Worm (Caenorhabditis elegans) whole organism, L4 larva: ENCODE data around the gene grl-27.
"Not testable (repeated sequence)": the region's sequence is repeated elsewhere in the genome, so short reads cannot be mapped to it uniquely, and the experiment has no call there.

Experiments
- Y105C5A.15 ChIP-seq: fragments of 200-800 bp; sonication (Bioruptor generic); IDR thresholded peaks from 2 replicates; pipeline ENCODE4 v1.3.6; 2022; ENCODE audit warnings: missing genetic modification characterization, missing compliant biosample characterization
- aly-2 ChIP-seq: sonication (generic microtip); optimal IDR thresholded peaks from 2 replicates; lab custom pipeline; 2018; ENCODE audit warnings: missing biosample characterization, missing genetic modification characterization
- ceh-28 ChIP-seq: fragments of 150-350 bp; optimal IDR thresholded peaks from 2 replicates; lab custom pipeline; 2014; ENCODE audit warnings: missing biosample characterization, missing genetic modification reagents, missing genetic modification characterization
- ceh-32 ChIP-seq: sonication (generic microtip); optimal IDR thresholded peaks from 2 replicates; lab custom pipeline; 2016; ENCODE audit warnings: mild to moderate bottlenecking, missing genetic modification characterization, missing compliant biosample characterization; ENCODE audit not compliant: poor library complexity
- ceh-44 ChIP-seq: fragments of 200-800 bp; sonication (Bioruptor generic); IDR thresholded peaks from 2 replicates; pipeline ENCODE4 v1.3.6; 2022; ENCODE audit warnings: missing genetic modification reagents, missing genetic modification characterization, missing compliant biosample characterization
- daf-8 ChIP-seq: fragments of 200-800 bp; sonication (Bioruptor generic); IDR thresholded peaks from 2 replicates; pipeline ENCODE4 v1.3.6; 2022; ENCODE audit warnings: missing genetic modification characterization, missing compliant biosample characterization
- dmd-6 ChIP-seq: fragments of 200-800 bp; sonication (Bioruptor generic); IDR thresholded peaks from 2 replicates; pipeline ENCODE4 v1.3.6; 2022; ENCODE audit warnings: missing genetic modification reagents, missing genetic modification characterization, missing compliant biosample characterization
- dmd-8 ChIP-seq: fragments of 200-800 bp; sonication (Bioruptor generic); IDR thresholded peaks from 2 replicates; pipeline ENCODE4 v1.3.6; 2022; ENCODE audit warnings: missing genetic modification characterization, missing compliant biosample characterization
- duxl-1 ChIP-seq: sonication (generic microtip); optimal IDR thresholded peaks from 2 replicates; lab custom pipeline; 2016; ENCODE audit warnings: mild to moderate bottlenecking, missing genetic modification characterization, moderate library complexity, missing compliant biosample characterization; ENCODE audit not compliant: poor library complexity
- egl-43 ChIP-seq: fragments of 200-800 bp; sonication (Bioruptor generic); IDR thresholded peaks from 2 replicates; pipeline ENCODE4 v1.3.6; 2022; ENCODE audit warnings: missing genetic modification reagents, missing genetic modification characterization, missing compliant biosample characterization
- hif-1 ChIP-seq, 2 experiments: sonication (generic microtip); optimal IDR thresholded peaks; 2 replicates each; lab custom pipeline; 2016 to 2017; ENCODE audit warnings: missing compliant biosample characterization in 2 of 2, missing genetic modification characterization in 2 of 2, missing genetic modification reagents in 2 of 2, missing genotype in 2 of 2, mild to moderate bottlenecking in 1 of 2
- hlh-11 ChIP-seq: fragments of 200-800 bp; sonication (Bioruptor generic); optimal IDR thresholded peaks from 2 replicates; lab custom pipeline; 2018; ENCODE audit warnings: mild to moderate bottlenecking, missing genetic modification characterization, missing compliant biosample characterization
- lim-7 ChIP-seq: fragments of 200-800 bp; sonication (Bioruptor generic); IDR thresholded peaks from 2 replicates; pipeline ENCODE4 v1.3.6; 2022; ENCODE audit warnings: missing genetic modification characterization, missing compliant biosample characterization
- lin-1 ChIP-seq: fragments of 200-800 bp; sonication (Bioruptor generic); IDR thresholded peaks from 2 replicates; pipeline ENCODE4 v1.3.6; 2022; ENCODE audit warnings: missing genetic modification reagents, missing genetic modification characterization, missing compliant biosample characterization
- lin-15B ChIP-seq: fragments of 150-350 bp; sonication (generic microtip); optimal IDR thresholded peaks from 3 replicates; lab custom pipeline; 2014; ENCODE audit warnings: missing biosample characterization, missing genetic modification characterization
- lin-38 ChIP-seq: fragments of 200-800 bp; sonication (Bioruptor generic); IDR thresholded peaks from 2 replicates; pipeline ENCODE4 v1.3.6; 2022; ENCODE audit warnings: missing genetic modification reagents, missing genetic modification characterization, missing compliant biosample characterization
- madf-9 ChIP-seq: fragments of 200-800 bp; sonication (Bioruptor generic); conservative IDR thresholded peaks from 2 replicates; pipeline ENCODE4 v1.3.6; 2022; ENCODE audit warnings: missing genetic modification reagents, missing genetic modification characterization, missing compliant biosample characterization
- nhr-11 ChIP-seq: fragments of 150-350 bp; optimal IDR thresholded peaks from 2 replicates; lab custom pipeline; 2014; ENCODE audit warnings: missing biosample characterization, missing genetic modification characterization
- nhr-25 ChIP-seq: sonication (generic microtip); optimal IDR thresholded peaks from 2 replicates; lab custom pipeline; 2017; ENCODE audit warnings: missing genetic modification characterization, mild to moderate bottlenecking, missing compliant biosample characterization, antibody characterized with exemption, moderate library complexity, borderline replicate concordance; ENCODE audit not compliant: insufficient read depth
- nhr-28 ChIP-seq: fragments of 150-350 bp; optimal IDR thresholded peaks from 2 replicates; lab custom pipeline; 2014; ENCODE audit warnings: missing biosample characterization, missing genetic modification characterization
- nhr-41 ChIP-seq: fragments of 200-800 bp; sonication (Bioruptor generic); IDR thresholded peaks from 2 replicates; pipeline ENCODE4 v1.3.6; 2022; ENCODE audit warnings: missing genetic modification reagents, missing genetic modification characterization, missing compliant biosample characterization
- nhr-6 ChIP-seq: fragments of 150-350 bp; optimal IDR thresholded peaks from 2 replicates; lab custom pipeline; 2014; ENCODE audit warnings: missing biosample characterization, missing genetic modification characterization
- php-3 ChIP-seq: fragments of 200-800 bp; sonication (Bioruptor generic); IDR thresholded peaks from 2 replicates; pipeline ENCODE4 v1.3.6; 2022; ENCODE audit warnings: missing genetic modification reagents, missing genetic modification characterization, missing compliant biosample characterization
- pqm-1 ChIP-seq: sonication (generic microtip); optimal IDR thresholded peaks from 2 replicates; lab custom pipeline; 2017; ENCODE audit warnings: missing biosample characterization, missing genetic modification characterization
- set-16 ChIP-seq: fragments of 200-800 bp; sonication (Bioruptor generic); IDR thresholded peaks from 2 replicates; pipeline ENCODE4 v1.3.6; 2022; ENCODE audit warnings: missing genetic modification reagents, missing genetic modification characterization, missing compliant biosample characterization
- snpc-4 ChIP-seq: fragments of 150-350 bp; optimal IDR thresholded peaks from 2 replicates; lab custom pipeline; 2014; ENCODE audit warnings: missing biosample characterization, missing genetic modification characterization
- spr-1 ChIP-seq: sonication (generic microtip); optimal IDR thresholded peaks from 2 replicates; lab custom pipeline; 2016; ENCODE audit warnings: mild to moderate bottlenecking, missing genetic modification characterization, missing compliant biosample characterization
- tag-97 ChIP-seq: fragments of 200-800 bp; sonication (Bioruptor generic); IDR thresholded peaks from 2 replicates; pipeline ENCODE4 v1.3.6; 2022; ENCODE audit warnings: missing genetic modification characterization, missing compliant biosample characterization
- unc-130 ChIP-seq: sonication (generic microtip); optimal IDR thresholded peaks from 2 replicates; lab custom pipeline; 2016; ENCODE audit warnings: missing genetic modification reagents, missing genetic modification characterization, missing compliant biosample characterization
- unc-62 ChIP-seq, 3 experiments: fragments of 150-350 bp in 1 of 3; sonication (generic microtip); optimal IDR thresholded peaks in 2 of 3; peaks in 1 of 3; 1 replicate in 1 of 3; 2 replicates in 2 of 3; lab custom pipeline; 2014 to 2017; ENCODE audit warnings: missing biosample characterization in 3 of 3, missing genetic modification characterization in 3 of 3, missing genetic modification reagents in 3 of 3, missing genotype in 1 of 3
- zag-1 ChIP-seq: fragments of 150-350 bp; optimal IDR thresholded peaks from 2 replicates; lab custom pipeline; 2014; ENCODE audit warnings: missing biosample characterization, missing genetic modification characterization
- zip-2 ChIP-seq: fragments of 150-350 bp; optimal IDR thresholded peaks from 2 replicates; lab custom pipeline; 2014; ENCODE audit warnings: missing biosample characterization, missing genetic modification characterization

The grl-27 gene

DNA sequence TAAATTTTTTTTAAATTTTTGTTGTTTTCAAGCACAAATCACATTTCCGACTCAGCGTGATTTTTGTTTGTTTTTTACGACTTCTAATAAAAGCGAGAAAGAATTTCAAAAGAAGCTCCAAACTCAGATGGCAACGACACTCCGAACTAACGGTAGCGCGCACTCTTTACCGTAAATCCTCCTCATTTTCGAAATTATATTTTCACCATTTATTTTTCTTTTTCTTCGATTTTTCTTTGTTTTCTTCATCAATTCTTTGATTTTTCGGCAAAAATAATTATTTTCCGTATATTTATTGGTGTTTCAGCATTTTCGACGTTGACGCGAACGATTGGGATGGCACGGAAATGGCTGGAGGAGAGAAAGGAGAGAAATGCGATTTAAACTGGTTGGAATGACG, 16.9 kb downstream of the grl-27 start, which contains the start of gene T24A6.1:
T24A6.1 (plus strand) TSS at position 301 of the 400 bp plus-strand sequence.
- TF ChIP-seq php-3 (GFP tag; lab: Robert Waterston, UW); lin-1 (GFP tag; lab: Robert Waterston, UW); nhr-11 (tag; lab: Kevin White, UChicago): not testable (repeated sequence)

DNA sequence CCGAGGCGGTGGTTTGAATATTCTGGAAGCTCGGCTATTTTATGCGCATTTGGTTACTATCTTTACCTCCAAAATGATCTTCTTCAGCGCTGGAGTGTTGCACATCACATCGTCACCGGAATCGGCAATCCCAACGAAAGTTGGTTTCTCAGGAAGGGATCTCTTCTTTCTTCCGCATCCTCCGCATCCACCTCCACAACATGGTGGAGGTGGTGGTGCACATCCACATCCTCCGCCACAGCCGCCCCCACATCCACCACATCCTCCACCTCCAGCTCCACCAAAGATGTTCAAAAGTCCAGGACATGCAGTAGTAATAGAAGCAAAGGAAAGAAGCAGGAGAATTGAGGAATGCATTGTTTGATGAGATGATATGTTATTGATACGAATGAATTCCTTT, 18.2 kb downstream of the grl-27 start, which contains the start of gene grl-31:
grl-31 (minus strand) TSS at position 357 of the 400 bp plus-strand sequence.
- TF ChIP-seq duxl-1 (tag; lab: Kevin White, UChicago) (no peak), nhr-6 (tag; lab: Kevin White, UChicago) (no peak), snpc-4 (tag; lab: Kevin White, UChicago) (no peak), nhr-41 (GFP tag; lab: Robert Waterston, UW) (no peak), daf-8 (GFP tag; lab: Robert Waterston, UW) (no peak), lim-7 (peak; percentile 21; the same call in 1 of the 2 replicates), spr-1 (no peak), set-16 (GFP tag; lab: Robert Waterston, UW) (peak; percentile 51)

DNA sequence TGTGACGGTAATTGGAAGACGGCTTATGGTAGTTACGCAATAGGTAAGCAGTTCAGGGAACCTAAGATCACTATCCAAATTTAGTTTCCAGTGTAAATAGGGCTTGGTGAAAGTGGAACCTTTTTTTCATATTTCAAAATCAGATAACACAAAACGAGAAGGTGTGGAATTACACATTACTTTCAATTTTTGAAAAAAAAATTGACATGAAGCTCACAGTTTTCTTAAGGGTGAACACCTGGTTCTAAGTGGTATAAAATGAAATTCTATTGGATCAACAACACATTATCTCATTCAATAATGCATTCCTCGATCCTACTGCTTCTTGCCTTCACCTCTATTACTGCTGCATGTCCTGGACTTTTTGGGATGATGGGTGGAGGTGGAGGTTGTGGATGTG, 19.7 kb downstream of the grl-27 start, which contains the start of gene grl-30:
grl-30 (plus strand) TSS at position 301 of the 400 bp plus-strand sequence.
- TF ChIP-seq php-3 (GFP tag; lab: Robert Waterston, UW) = no peak
- no peak for TF ChIP-seq zip-2 (tag; lab: Kevin White, UChicago)
- no peak for TF ChIP-seq Y105C5A.15 (GFP tag; lab: Robert Waterston, UW)
- TF ChIP-seq nhr-25 (tag; lab: Kevin White, UChicago) = no peak
- TF ChIP-seq tag-97 (GFP tag; lab: Robert Waterston, UW) = no peak
- TF ChIP-seq hlh-11 = no peak
- TF ChIP-seq zag-1 (tag; lab: Kevin White, UChicago) = no peak
- no peak for TF ChIP-seq set-16 (GFP tag; lab: Robert Waterston, UW)
- TF ChIP-seq hif-1 (tag; optimal IDR thresholded peaks at IDR 0.05; lab: Kevin White, UChicago) = no peak
- no peak for TF ChIP-seq unc-130 (GFP tag; lab: Kevin White, UChicago)
- no peak for TF ChIP-seq unc-62 (GFP tag; optimal IDR thresholded peaks at IDR 0.05 in 1 of 2; lab: Kevin White, UChicago)
- TF ChIP-seq unc-62 (tag; optimal IDR thresholded peaks at IDR 0.05; lab: Kevin White, UChicago) = no peak
- TF ChIP-seq dmd-8 (GFP tag; lab: Robert Waterston, UW) = no peak
- no peak for TF ChIP-seq egl-43 (GFP tag; lab: Robert Waterston, UW)
- TF ChIP-seq dmd-6 (GFP tag; lab: Robert Waterston, UW) = no peak
- TF ChIP-seq ceh-32 (tag; lab: Kevin White, UChicago) = no peak
- no peak for TF ChIP-seq ceh-44 (GFP tag; lab: Robert Waterston, UW)

DNA sequence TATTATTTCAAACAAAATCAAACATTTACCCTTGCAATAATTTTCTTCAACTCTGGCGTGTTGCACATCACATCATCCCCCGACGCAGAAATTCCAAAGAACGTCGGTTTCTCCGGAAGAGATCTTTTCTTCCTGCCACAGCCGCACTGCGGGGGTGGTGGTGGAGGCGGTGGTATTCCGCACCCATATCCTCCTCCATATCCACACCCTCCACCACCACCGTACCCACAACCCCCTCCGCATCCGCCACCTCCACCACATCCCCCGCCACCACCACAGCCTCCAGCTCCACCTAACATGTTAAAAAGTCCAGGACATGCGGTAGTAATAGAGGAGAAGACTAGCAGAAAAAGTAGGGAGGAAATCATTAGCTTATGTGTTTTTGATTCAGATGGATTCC, 20.8 kb downstream of the grl-27 start, which contains the start of gene grl-29:
grl-29 (minus strand) TSS at position 368 of the 400 bp plus-strand sequence.
- peak; percentile 70 for TF ChIP-seq egl-43 (GFP tag; lab: Robert Waterston, UW)
- no peak for TF ChIP-seq aly-2
- no peak for TF ChIP-seq madf-9 (GFP tag; lab: Robert Waterston, UW)
- TF ChIP-seq set-16 (GFP tag; lab: Robert Waterston, UW) = peak; percentile 88; the same call in 1 of the 2 replicates

DNA sequence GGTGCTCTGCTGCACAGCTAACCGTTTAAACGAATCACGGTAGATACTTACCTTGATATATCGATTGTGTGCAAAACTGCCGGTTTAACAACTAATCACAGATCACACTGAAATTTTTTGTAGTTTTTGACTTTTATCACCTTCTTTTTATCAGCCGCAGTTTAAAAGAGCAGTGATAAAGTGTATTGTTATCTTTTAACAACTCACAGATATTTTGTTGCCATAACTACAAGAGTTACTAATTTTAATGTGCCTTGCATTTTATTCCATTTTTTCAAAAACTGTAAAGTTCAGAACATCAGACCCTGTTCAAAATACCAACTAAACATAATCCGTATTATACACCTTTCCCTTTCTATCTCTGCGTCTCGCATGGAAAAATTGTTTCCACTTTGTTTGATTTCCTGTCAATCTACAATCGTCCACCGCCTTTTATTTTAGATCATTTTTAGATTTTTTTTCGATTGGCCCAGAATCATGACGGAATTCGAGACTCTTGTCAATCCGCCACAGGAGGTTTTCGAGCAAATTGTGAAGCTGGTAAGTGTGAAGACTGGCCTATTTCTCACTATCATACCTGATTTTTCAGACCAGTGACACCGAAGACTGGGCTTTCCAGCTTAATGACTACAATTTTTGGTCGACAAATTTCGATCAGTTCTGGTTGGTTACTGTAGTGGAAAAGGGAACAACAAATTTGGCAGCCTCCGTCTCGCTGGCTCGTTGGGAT, 22.8 kb downstream of the grl-27 start, which contains the start of gene T24A6.20:
T24A6.20 (plus strand) TSS at position 395 of the 730 bp plus-strand sequence.
- TF ChIP-seq nhr-28 (tag; lab: Kevin White, UChicago) = peak; percentile 79
- no peak for TF ChIP-seq lin-38
- no peak for TF ChIP-seq ceh-28 (tag; lab: Kevin White, UChicago)
- 0 out of 2 replicates have a peak, but pooled peaks have one; percentile 45 for TF ChIP-seq php-3 (GFP tag; lab: Robert Waterston, UW)
- TF ChIP-seq lin-15B (tag; lab: Kevin White, UChicago) = no peak
- TF ChIP-seq unc-62 (GFP tag; optimal IDR thresholded peaks at IDR 0.05 in 1 of 2; lab: Kevin White, UChicago) = peak in 1 of 2 experiments; percentile 69
- TF ChIP-seq unc-62 (tag; optimal IDR thresholded peaks at IDR 0.05; lab: Kevin White, UChicago) = no peak
- TF ChIP-seq pqm-1 = peak; percentile 16
